Fruit fly (Drosophila melanogaster): Measurements from ENCODE around the gene CG9117.

dm6 chr2L:6020535-6020934 is 17.2 kb downstream of the CG9117 start, which contains the start of gene CG13996:
- TF ChIP-seq CG9948 (tag; optimal IDR thresholded peaks at IDR 0.05) = no peak
- no peak for TF ChIP-seq CG15710 (tag; optimal IDR thresholded peaks at IDR 0.05)
- TF ChIP-seq Pif1B (GFP tag; optimal IDR thresholded peaks at IDR 0.05) = no peak
- TF ChIP-seq CG10348 (GFP tag; IDR thresholded peaks at IDR 0.05) = no peak
- no peak for TF ChIP-seq CG8159 (tag; optimal IDR thresholded peaks at IDR 0.05)
- TF ChIP-seq rn (GFP tag; IDR thresholded peaks at IDR 0.05) = no peak
- TF ChIP-seq CG12605 (GFP tag; IDR thresholded peaks at IDR 0.05) = no peak
- TF ChIP-seq fd96Ca (GFP tag; IDR thresholded peaks at IDR 0.05) = no peak
